Worm (Caenorhabditis elegans) whole organism, midembryonic: ENCODE data around the gene C12D8.9.

Source experiments
- T22C8.4 ChIP-seq: fragments of 200-800 bp; sonication (Bioruptor generic); IDR thresholded peaks from 2 replicates; pipeline ENCODE4 v1.3.6; 2022; ENCODE audit warnings: missing genetic modification characterization, missing compliant biosample characterization
- cog-1 ChIP-seq: sonication (generic microtip); optimal IDR thresholded peaks from 2 replicates; lab custom pipeline; 2016; ENCODE audit warnings: missing genetic modification characterization, missing compliant biosample characterization
- flt-1 ChIP-seq: fragments of 200-800 bp; sonication (Bioruptor generic); IDR thresholded peaks from 2 replicates; pipeline ENCODE4 v1.3.6; 2022; ENCODE audit warnings: missing genetic modification characterization, missing compliant biosample characterization
- klf-2 ChIP-seq: fragments of 200-800 bp; sonication (Bioruptor generic); conservative IDR thresholded peaks from 2 replicates; pipeline ENCODE4 v1.3.6; 2022; ENCODE audit warnings: missing genetic modification reagents, missing genetic modification characterization, missing compliant biosample characterization
- med-1 ChIP-seq: sonication (generic microtip); optimal IDR thresholded peaks from 2 replicates; lab custom pipeline; 2017; ENCODE audit warnings: missing genetic modification characterization, mild to moderate bottlenecking, missing compliant biosample characterization, antibody characterized with exemption, missing genetic modification reagents; ENCODE audit not compliant: insufficient read depth
- ref-1 ChIP-seq: fragments of 200-800 bp; sonication (Bioruptor generic); conservative IDR thresholded peaks from 2 replicates; pipeline ENCODE4 v1.3.6; 2022; ENCODE audit warnings: missing genetic modification reagents, missing genetic modification characterization, missing compliant biosample characterization
- tab-1 ChIP-seq: fragments of 200-800 bp; sonication (Bioruptor generic); IDR thresholded peaks from 2 replicates; pipeline ENCODE4 v1.3.6; 2022; ENCODE audit warnings: missing genetic modification characterization, missing compliant biosample characterization
- ztf-23 ChIP-seq: fragments of 200-800 bp; sonication (Bioruptor generic); IDR thresholded peaks from 2 replicates; pipeline ENCODE4 v1.3.6; 2022; ENCODE audit warnings: missing genetic modification reagents, missing genetic modification characterization, missing compliant biosample characterization
- ztf-29 ChIP-seq: fragments of 200-800 bp; sonication (Bioruptor generic); IDR thresholded peaks from 2 replicates; pipeline ENCODE4 v1.3.6; 2022; ENCODE audit warnings: missing genetic modification reagents, missing genetic modification characterization, missing compliant biosample characterization

The C12D8.9 gene

ce11 chrV:10222007-10222406 is 21.0 kb downstream of the C12D8.9 start, which contains the start of gene C12D8.20:
Gene C12D8.20, plus strand, starts transcription at chrV:10222307.
- TF ChIP-seq ztf-23 (GFP tag; lab: Robert Waterston, UW) = no peak
- TF ChIP-seq tab-1 (GFP tag; lab: Robert Waterston, UW) = no peak
- TF ChIP-seq med-1 (GFP tag; lab: Kevin White, UChicago) = no peak
- TF ChIP-seq flt-1 (GFP tag; lab: Robert Waterston, UW) = no peak
- TF ChIP-seq ref-1 = no peak
- TF ChIP-seq ztf-29 = no peak
- no peak for TF ChIP-seq klf-2 (GFP tag; lab: Robert Waterston, UW)

- TF ChIP-seq cog-1 (no peak), ztf-29 (no peak), ztf-23 (GFP tag; lab: Robert Waterston, UW) (no peak), T22C8.4 (no peak), tab-1 (GFP tag; lab: Robert Waterston, UW) (no peak), klf-2 (GFP tag; lab: Robert Waterston, UW) (no peak), ref-1 (no peak), flt-1 (GFP tag; lab: Robert Waterston, UW) (no peak)
These were observed 21.7 kb downstream of the C12D8.9 start, which contains the start of the genes fipr-5 and fipr-9 for ce11 chrV:10221317-10221716. Gene fipr-5, minus strand, starts transcription at chrV:10221417. Gene fipr-9, plus strand, starts transcription at chrV:10221662.

ce11 chrV:10220605-10221004 is 22.4 kb downstream of the C12D8.9 start, which contains the start of gene C12D8.13:
Gene C12D8.13, minus strand, starts transcription at chrV:10220705.
- no peak for TF ChIP-seq cog-1
- TF ChIP-seq tab-1 (GFP tag; lab: Robert Waterston, UW) = no peak
- TF ChIP-seq flt-1 (GFP tag; lab: Robert Waterston, UW) = no peak
- no peak for TF ChIP-seq ztf-29
- no peak for TF ChIP-seq klf-2 (GFP tag; lab: Robert Waterston, UW)
- no peak for TF ChIP-seq ztf-23 (GFP tag; lab: Robert Waterston, UW)
- no peak for TF ChIP-seq T22C8.4
- TF ChIP-seq med-1 (GFP tag; lab: Kevin White, UChicago) = no peak
- TF ChIP-seq ref-1 = no peak

DNA sequence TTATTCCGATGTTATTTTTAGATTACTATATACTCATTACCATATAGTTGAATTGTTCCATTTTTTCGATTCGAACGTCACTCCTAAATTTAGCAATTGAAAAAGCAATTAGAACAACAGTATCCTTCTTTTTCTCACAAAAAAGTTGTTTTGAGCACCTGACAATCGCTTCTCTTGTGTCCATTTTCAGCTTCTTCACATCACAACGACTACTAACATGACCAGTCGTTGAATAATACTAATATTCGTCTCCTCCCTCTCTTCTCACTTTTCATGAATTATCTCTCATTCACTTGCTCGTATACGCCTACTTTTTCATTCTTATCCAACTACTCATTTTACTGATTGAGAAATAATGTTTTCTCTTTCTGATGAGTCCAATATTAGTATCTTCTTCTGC is 26.3 kb downstream of the C12D8.9 start, which contains the start of gene ZK856.14:
TSS of gene ZK856.14 (plus strand) at position 301 of the 400 bp plus-strand sequence.
- TF ChIP-seq ztf-29 (no peak), T22C8.4 (no peak), tab-1 (GFP tag; lab: Robert Waterston, UW) (no peak), ztf-23 (GFP tag; lab: Robert Waterston, UW) (no peak), flt-1 (GFP tag; lab: Robert Waterston, UW) (no peak), ref-1 (no peak), klf-2 (GFP tag; lab: Robert Waterston, UW) (no peak), cog-1 (no peak), med-1 (GFP tag; lab: Kevin White, UChicago) (no peak)

- TF ChIP-seq med-1 (GFP tag; lab: Kevin White, UChicago) (no peak), tab-1 (GFP tag; lab: Robert Waterston, UW) (no peak), T22C8.4 (no peak), ztf-29 (no peak)
These were observed 30.4 kb downstream of the C12D8.9 start, which contains the start of gene hpo-40 for ce11 chrV:10212627-10213026. Gene hpo-40, plus strand, starts transcription at chrV:10212927.

- no peak for TF ChIP-seq klf-2 (GFP tag; lab: Robert Waterston, UW)
- TF ChIP-seq flt-1 (GFP tag; lab: Robert Waterston, UW) = no peak
- no peak for TF ChIP-seq tab-1 (GFP tag; lab: Robert Waterston, UW)
- no peak for TF ChIP-seq cog-1
- TF ChIP-seq ztf-29 = no peak
- no peak for TF ChIP-seq ref-1
- no peak for TF ChIP-seq med-1 (GFP tag; lab: Kevin White, UChicago)
These were observed 31.0 kb downstream of the C12D8.9 start, which contains the start of gene zhit-3 for ce11 chrV:10212027-10212426. Gene zhit-3, minus strand, starts transcription at chrV:10212127.

DNA sequence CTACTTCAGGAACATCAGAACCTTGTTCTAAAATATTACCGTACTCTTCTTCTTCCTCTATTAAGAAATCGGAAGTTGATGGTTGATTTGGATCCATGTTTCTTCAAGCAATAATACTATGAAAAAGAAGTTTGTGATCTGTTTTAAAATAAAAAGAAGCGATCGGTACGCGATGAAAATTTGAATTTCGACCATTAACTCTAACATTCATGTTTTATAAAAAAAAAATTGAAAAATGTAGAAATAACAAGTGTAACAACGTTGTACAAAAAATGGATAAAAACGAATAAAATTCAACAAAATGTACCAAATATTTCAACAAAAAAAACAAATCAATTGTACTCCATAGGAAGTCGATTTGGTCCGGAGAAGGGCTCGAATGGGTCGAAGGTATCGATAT is 32.8 kb downstream of the C12D8.9 start, which contains the start of gene tftc-3:
TSS of gene tftc-3 (minus strand) at position 101 of the 400 bp plus-strand sequence.
- no peak for TF ChIP-seq cog-1
- TF ChIP-seq klf-2 (GFP tag; lab: Robert Waterston, UW) = no peak
- no peak for TF ChIP-seq flt-1 (GFP tag; lab: Robert Waterston, UW)
- TF ChIP-seq tab-1 (GFP tag; lab: Robert Waterston, UW) = no peak
- no peak for TF ChIP-seq med-1 (GFP tag; lab: Kevin White, UChicago)
- TF ChIP-seq T22C8.4 = no peak
- TF ChIP-seq ztf-23 (GFP tag; lab: Robert Waterston, UW) = no peak
- TF ChIP-seq ref-1 = no peak
- no peak for TF ChIP-seq ztf-29

DNA sequence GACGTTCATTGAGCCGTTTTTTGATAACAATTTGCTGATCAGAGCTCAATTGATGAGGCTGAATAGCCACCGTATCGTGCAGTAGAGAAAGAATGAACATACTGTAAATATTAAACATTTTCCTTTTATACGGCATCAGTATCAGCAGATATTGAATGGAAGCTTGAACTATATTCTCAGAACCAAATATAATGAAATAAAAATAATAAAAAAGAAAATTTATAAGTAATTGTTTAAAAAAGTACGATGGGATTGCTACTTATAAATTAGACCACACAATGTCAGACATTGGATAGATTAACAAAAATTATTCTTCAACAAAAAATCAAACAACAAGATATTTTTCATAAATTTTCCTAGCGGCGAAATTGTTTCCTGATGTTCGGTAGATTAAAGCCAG is 36.5 kb downstream of the C12D8.9 start, which contains the start of gene rpc-25:
TSS of gene rpc-25 (minus strand) at position 101 of the 400 bp plus-strand sequence.
- TF ChIP-seq klf-2 (GFP tag; lab: Robert Waterston, UW) (no peak), ref-1 (no peak), med-1 (GFP tag; lab: Kevin White, UChicago) (no peak), flt-1 (GFP tag; lab: Robert Waterston, UW) (no peak), tab-1 (GFP tag; lab: Robert Waterston, UW) (no peak), cog-1 (no peak), ztf-29 (no peak), ztf-23 (GFP tag; lab: Robert Waterston, UW) (no peak), T22C8.4 (no peak)

- no peak for TF ChIP-seq ztf-23 (GFP tag; lab: Robert Waterston, UW)
- no peak for TF ChIP-seq flt-1 (GFP tag; lab: Robert Waterston, UW)
- no peak for TF ChIP-seq tab-1 (GFP tag; lab: Robert Waterston, UW)
- TF ChIP-seq med-1 (GFP tag; lab: Kevin White, UChicago) = no peak
- no peak for TF ChIP-seq ref-1
- TF ChIP-seq cog-1 = no peak
These were observed 37.5 kb downstream of the C12D8.9 start, which contains the start of gene ZK856.16 for ce11 chrV:10205483-10205882. Gene ZK856.16, minus strand, starts transcription at chrV:10205583.

ce11 chrV:10204863-10205338 is 38.1 kb downstream of the C12D8.9 start, which contains the start of the genes ZK856.19 and ZK856.11:
Gene ZK856.19, minus strand, starts transcription at chrV:10204913.
Gene ZK856.11, minus strand, starts transcription at chrV:10204938.
- TF ChIP-seq ref-1 = no peak
- TF ChIP-seq flt-1 (GFP tag; lab: Robert Waterston, UW) = no peak
- no peak for TF ChIP-seq T22C8.4
- TF ChIP-seq ztf-29 = no peak
- TF ChIP-seq med-1 (GFP tag; lab: Kevin White, UChicago) = no peak
- TF ChIP-seq tab-1 (GFP tag; lab: Robert Waterston, UW) = no peak
- TF ChIP-seq cog-1 = no peak
- no peak for TF ChIP-seq ztf-23 (GFP tag; lab: Robert Waterston, UW)
- TF ChIP-seq klf-2 (GFP tag; lab: Robert Waterston, UW) = no peak
